Fruit fly (Drosophila melanogaster): ENCODE data around the gene CG5953.

Gene CG5953

DNA sequence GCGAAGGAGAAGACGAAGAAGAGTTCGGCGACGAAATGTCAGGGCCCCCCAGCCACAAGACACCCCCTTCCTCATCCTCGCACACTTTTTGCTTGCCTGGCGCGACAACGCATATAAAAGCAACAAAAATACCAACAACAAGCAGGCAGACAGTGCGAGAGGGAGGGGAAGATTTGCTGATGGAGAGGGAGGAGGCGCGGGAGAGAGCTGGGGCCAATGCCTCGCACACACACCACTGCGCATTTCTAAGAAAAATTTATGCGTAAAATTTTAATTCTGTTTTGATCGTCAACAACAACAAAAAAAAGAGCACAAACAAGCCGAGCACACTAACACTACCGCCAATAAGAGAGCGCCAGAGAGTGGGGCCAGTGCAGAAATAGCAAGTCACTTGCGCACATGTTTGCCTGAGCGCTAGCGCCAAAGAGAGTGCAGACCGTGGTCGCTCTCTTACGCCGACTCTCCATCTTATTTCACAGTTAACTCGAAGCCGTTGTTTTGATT is 6.6 kb downstream of the CG5953 start (continued):
- TF ChIP-seq gro (GFP tag; optimal IDR thresholded peaks at IDR 0.05) (peak; percentile 80), jing (GFP tag; optimal IDR thresholded peaks at IDR 0.05) (no peak), Nf-YB (GFP tag; optimal IDR thresholded peaks at IDR 0.05) (peak; percentile 12), kni (GFP tag; optimal IDR thresholded peaks at IDR 0.05) (peak; percentile 93), Ets65A (GFP tag) (no peak), eve (GFP tag; optimal IDR thresholded peaks at IDR 0.05) (no peak), CG6683 (GFP tag; optimal IDR thresholded peaks at IDR 0.05) (peak; percentile 44), CG2129 (GFP tag; IDR thresholded peaks at IDR 0.05; ENCODE audit: partially characterized antibody) (no peak), Xbp1 (GFP tag; optimal IDR thresholded peaks at IDR 0.05) (no peak), CG8388 (GFP tag; optimal IDR thresholded peaks at IDR 0.05) (peak; percentile 1), Bteb2 (GFP tag; optimal IDR thresholded peaks at IDR 0.05) (no peak), Hr3 (GFP tag; optimal IDR thresholded peaks at IDR 0.05) (no peak), chif (GFP tag; optimal IDR thresholded peaks at IDR 0.05) (no peak), Aef1 (GFP tag; IDR thresholded peaks at IDR 0.05) (peak; percentile 96), CG18599 (GFP tag; optimal IDR thresholded peaks at IDR 0.05) (peak; percentile 32), knrl (GFP tag; IDR thresholded peaks at IDR 0.05; ENCODE audit: partially characterized antibody) (no peak; the same call in 2 of the 3 replicates), Dfd (GFP tag; optimal IDR thresholded peaks at IDR 0.05) (no peak), Meics (GFP tag; optimal IDR thresholded peaks at IDR 0.05) (no peak), ind (GFP tag; optimal IDR thresholded peaks at IDR 0.05) (no peak), CG42726 (GFP tag; IDR thresholded peaks at IDR 0.05; ENCODE audit: partially characterized antibody) (peak; percentile 37; the same call in 1 of the 2 replicates), fd96Cb (tag; optimal IDR thresholded peaks at IDR 0.05) (no peak), ato (GFP tag; IDR thresholded peaks at IDR 0.05; ENCODE audit: partially characterized antibody) (no peak), CG31365 (tag; optimal IDR thresholded peaks at IDR 0.05) (peak; percentile 23), CG10654 (GFP tag; optimal IDR thresholded peaks at IDR 0.05) (no peak), CG17829 (tag; optimal IDR thresholded peaks at IDR 0.05) (no peak), CG7963 (GFP tag; IDR thresholded peaks at IDR 0.05; ENCODE audit: partially characterized antibody) (no peak), CG8924 (tag; optimal IDR thresholded peaks at IDR 0.05) (peak; percentile 44), YL-1 (GFP tag; optimal IDR thresholded peaks at IDR 0.05) (peak; percentile 35), CG10366 (GFP tag; IDR thresholded peaks at IDR 0.05) (no peak), CG1792 (GFP tag; optimal IDR thresholded peaks at IDR 0.05) (peak; percentile 35), caup (GFP tag; optimal IDR thresholded peaks at IDR 0.05; ENCODE audit: severe bottlenecking) (peak; percentile 48), CG13775 (GFP tag; optimal IDR thresholded peaks at IDR 0.05) (no peak), CG7556 (GFP tag; optimal IDR thresholded peaks at IDR 0.05) (no peak), wdn (GFP tag; IDR thresholded peaks at IDR 0.05) (no peak), CG14860 (GFP tag; IDR thresholded peaks at IDR 0.05; ENCODE audit: partially characterized antibody) (no peak), CG6175 (GFP tag; IDR thresholded peaks at IDR 0.05) (peak; percentile 45; the same call in 1 of the 3 replicates), sqz (GFP tag; optimal IDR thresholded peaks at IDR 0.05) (peak; percentile 79), CG10209 (GFP tag; optimal IDR thresholded peaks at IDR 0.05) (no peak), bcd (GFP tag; optimal IDR thresholded peaks at IDR 0.05) (peak; percentile 12), btn (GFP tag; optimal IDR thresholded peaks at IDR 0.05) (no peak), CG8765 (GFP tag; IDR thresholded peaks at IDR 0.05) (peak; percentile 46; the same call in 1 of the 2 replicates), Mrtf (GFP tag; IDR thresholded peaks at IDR 0.05) (peak; percentile 29; the same call in 1 of the 3 replicates), unc-4 (GFP tag; IDR thresholded peaks at IDR 0.05; ENCODE audit: partially characterized antibody) (0 out of 2 replicates have a peak, but pooled peaks have one; percentile 38), tll (GFP tag; optimal IDR thresholded peaks at IDR 0.05) (no peak), CG30403 (GFP tag; optimal IDR thresholded peaks at IDR 0.05) (no peak), CG11695 (GFP tag; IDR thresholded peaks at IDR 0.05) (peak; percentile 38; the same call in 1 of the 3 replicates), exex (tag; optimal IDR thresholded peaks at IDR 0.05) (peak; percentile 68), CG10431 (GFP tag; optimal IDR thresholded peaks at IDR 0.05) (peak; percentile 61), Atf6 (GFP tag; IDR thresholded peaks at IDR 0.05) (peak; percentile 68; the same call in 1 of the 2 replicates)
